Worm (Caenorhabditis elegans) whole organism, L4 larva: ENCODE results near the gene odd-2.

Experiments
- D1046.2 ChIP-seq: fragments of 200-800 bp; sonication (Bioruptor generic); IDR thresholded peaks from 2 replicates; pipeline ENCODE4 v1.3.6; 2022; ENCODE audit warnings: missing genetic modification characterization, missing compliant biosample characterization
- Y5F2A.4 ChIP-seq: fragments of 200-800 bp; sonication (Bioruptor generic); optimal IDR thresholded peaks from 2 replicates; lab custom pipeline; 2018; ENCODE audit warnings: mild to moderate bottlenecking, missing genetic modification characterization, missing compliant biosample characterization
- aha-1 ChIP-seq: fragments of 150-350 bp; peaks from one replicate; lab custom pipeline; 2014; ENCODE audit warnings: missing biosample characterization, missing genetic modification characterization
- ceh-28 ChIP-seq: fragments of 150-350 bp; optimal IDR thresholded peaks from 2 replicates; lab custom pipeline; 2014; ENCODE audit warnings: missing biosample characterization, missing genetic modification reagents, missing genetic modification characterization
- daf-16 ChIP-seq, 3 experiments: sonication (generic microtip); optimal IDR thresholded peaks; 2 replicates each; lab custom pipeline; 2016 to 2017; ENCODE audit warnings: missing genetic modification characterization in 3 of 3, missing genetic modification reagents in 3 of 3, mild to moderate bottlenecking in 2 of 3, missing compliant biosample characterization in 2 of 3, missing biosample characterization in 1 of 3, moderate library complexity in 1 of 3
- dmd-6 ChIP-seq: fragments of 200-800 bp; sonication (Bioruptor generic); IDR thresholded peaks from 2 replicates; pipeline ENCODE4 v1.3.6; 2022; ENCODE audit warnings: missing genetic modification reagents, missing genetic modification characterization, missing compliant biosample characterization
- dmd-9 ChIP-seq: fragments of 200-800 bp; sonication (Bioruptor generic); IDR thresholded peaks from 2 replicates; pipeline ENCODE4 v1.3.6; 2022; ENCODE audit warnings: missing genetic modification reagents, missing genetic modification characterization, missing compliant biosample characterization
- duxl-1 ChIP-seq: sonication (generic microtip); optimal IDR thresholded peaks from 2 replicates; lab custom pipeline; 2016; ENCODE audit warnings: mild to moderate bottlenecking, missing genetic modification characterization, moderate library complexity, missing compliant biosample characterization; ENCODE audit not compliant: poor library complexity
- dve-1 ChIP-seq: sonication (generic microtip); optimal IDR thresholded peaks from 2 replicates; lab custom pipeline; 2017; ENCODE audit warnings: antibody characterized with exemption, mild to moderate bottlenecking, missing genetic modification characterization, missing compliant biosample characterization; ENCODE audit not compliant: insufficient read depth
- egl-27 ChIP-seq: sonication (generic microtip); optimal IDR thresholded peaks from 3 replicates; lab custom pipeline; 2017; ENCODE audit warnings: missing biosample characterization, missing genetic modification reagents, missing genetic modification characterization
- hlh-11 ChIP-seq: fragments of 200-800 bp; sonication (Bioruptor generic); optimal IDR thresholded peaks from 2 replicates; lab custom pipeline; 2018; ENCODE audit warnings: mild to moderate bottlenecking, missing genetic modification characterization, missing compliant biosample characterization
- hlh-30 ChIP-seq: sonication (generic microtip); optimal IDR thresholded peaks from 2 replicates; lab custom pipeline; 2017; ENCODE audit warnings: antibody characterized with exemption, mild to moderate bottlenecking, missing genetic modification characterization, missing compliant biosample characterization; ENCODE audit not compliant: insufficient read depth
- hmg-1.1 ChIP-seq: fragments of 200-800 bp; sonication (Bioruptor generic); IDR thresholded peaks from 2 replicates; pipeline ENCODE4 v1.3.6; 2022; ENCODE audit warnings: missing genetic modification reagents, missing genetic modification characterization, missing compliant biosample characterization
- lim-7 ChIP-seq: fragments of 200-800 bp; sonication (Bioruptor generic); IDR thresholded peaks from 2 replicates; pipeline ENCODE4 v1.3.6; 2022; ENCODE audit warnings: missing genetic modification characterization, missing compliant biosample characterization
- lin-1 ChIP-seq: fragments of 200-800 bp; sonication (Bioruptor generic); IDR thresholded peaks from 2 replicates; pipeline ENCODE4 v1.3.6; 2022; ENCODE audit warnings: missing genetic modification reagents, missing genetic modification characterization, missing compliant biosample characterization
- lir-3 ChIP-seq: sonication (generic microtip); optimal IDR thresholded peaks from 2 replicates; lab custom pipeline; 2016; ENCODE audit warnings: mild to moderate bottlenecking, missing genetic modification characterization, missing compliant biosample characterization
- mdl-1 ChIP-seq, 2 experiments: fragments of 150-350 bp in 1 of 2; sonication (generic microtip) in 1 of 2; optimal IDR thresholded peaks; 2 replicates each; lab custom pipeline; 2014 to 2017; ENCODE audit warnings: missing biosample characterization in 2 of 2, missing genetic modification characterization in 2 of 2
- mxl-2 ChIP-seq: fragments of 200-800 bp; sonication (Bioruptor generic); conservative IDR thresholded peaks from 2 replicates; pipeline ENCODE4 v1.3.6; 2022; ENCODE audit warnings: missing genetic modification reagents, missing genetic modification characterization, missing compliant biosample characterization
- mxl-3 ChIP-seq: fragments of 200-800 bp; sonication (Bioruptor generic); optimal IDR thresholded peaks from 2 replicates; lab custom pipeline; 2018; ENCODE audit warnings: mild to moderate bottlenecking, missing genetic modification characterization, missing compliant biosample characterization
- nhr-111 ChIP-seq: fragments of 200-800 bp; sonication (Bioruptor generic); optimal IDR thresholded peaks from 2 replicates; lab custom pipeline; 2018; ENCODE audit warnings: mild to moderate bottlenecking, missing genetic modification characterization, missing compliant biosample characterization
- nhr-237 ChIP-seq: sonication (generic microtip); optimal IDR thresholded peaks from 2 replicates; lab custom pipeline; 2017; ENCODE audit warnings: missing biosample characterization, missing genetic modification characterization
- nhr-28 ChIP-seq: fragments of 150-350 bp; optimal IDR thresholded peaks from 2 replicates; lab custom pipeline; 2014; ENCODE audit warnings: missing biosample characterization, missing genetic modification characterization
- nhr-6 ChIP-seq: fragments of 150-350 bp; optimal IDR thresholded peaks from 2 replicates; lab custom pipeline; 2014; ENCODE audit warnings: missing biosample characterization, missing genetic modification characterization
- php-3 ChIP-seq: fragments of 200-800 bp; sonication (Bioruptor generic); IDR thresholded peaks from 2 replicates; pipeline ENCODE4 v1.3.6; 2022; ENCODE audit warnings: missing genetic modification reagents, missing genetic modification characterization, missing compliant biosample characterization
- pqm-1 ChIP-seq: sonication (generic microtip); optimal IDR thresholded peaks from 2 replicates; lab custom pipeline; 2017; ENCODE audit warnings: missing biosample characterization, missing genetic modification characterization
- rbr-2 ChIP-seq: sonication (generic microtip); optimal IDR thresholded peaks from 2 replicates; lab custom pipeline; 2016; ENCODE audit warnings: missing genotype, missing genetic modification characterization, missing compliant biosample characterization
- sdz-12 ChIP-seq: fragments of 200-800 bp; sonication (Bioruptor generic); optimal IDR thresholded peaks from 2 replicates; lab custom pipeline; 2018; ENCODE audit warnings: mild to moderate bottlenecking, missing genetic modification characterization, missing compliant biosample characterization
- set-16 ChIP-seq: fragments of 200-800 bp; sonication (Bioruptor generic); IDR thresholded peaks from 2 replicates; pipeline ENCODE4 v1.3.6; 2022; ENCODE audit warnings: missing genetic modification reagents, missing genetic modification characterization, missing compliant biosample characterization
- tra-1 ChIP-seq: fragments of 200-800 bp; sonication (Bioruptor generic); IDR thresholded peaks from 2 replicates; pipeline ENCODE4 v1.3.6; 2022; ENCODE audit warnings: missing genetic modification reagents, missing genetic modification characterization, missing compliant biosample characterization
- unc-39 ChIP-seq: sonication (generic microtip); optimal IDR thresholded peaks from 2 replicates; lab custom pipeline; 2017; ENCODE audit warnings: missing biosample characterization, missing genetic modification characterization
- unc-62 ChIP-seq, 3 experiments: fragments of 150-350 bp in 1 of 3; sonication (generic microtip); optimal IDR thresholded peaks in 2 of 3; peaks in 1 of 3; 1 replicate in 1 of 3; 2 replicates in 2 of 3; lab custom pipeline; 2014 to 2017; ENCODE audit warnings: missing biosample characterization in 3 of 3, missing genetic modification characterization in 3 of 3, missing genetic modification reagents in 3 of 3, missing genotype in 1 of 3
- zfp-2 ChIP-seq: sonication (generic microtip); optimal IDR thresholded peaks from 2 replicates; lab custom pipeline; 2016; ENCODE audit warnings: mild to moderate bottlenecking, missing genetic modification characterization, missing compliant biosample characterization
- zfp-3 ChIP-seq: fragments of 200-800 bp; sonication (Bioruptor generic); conservative IDR thresholded peaks from 2 replicates; pipeline ENCODE4 v1.3.6; 2022; ENCODE audit warnings: missing genetic modification reagents, missing genetic modification characterization, missing compliant biosample characterization

odd-2 gene

ce11 chrX:6169252-6169651 lies 8.9 kb upstream of the odd-2 start, which contains the start of gene T25B2.2:
T25B2.2 (plus strand) TSS chrX:6169643.
- TF ChIP-seq hlh-11 (tag; lab: Kevin White, UChicago) (peak; percentile 60), unc-62 (GFP tag; optimal IDR thresholded peaks at IDR 0.05 in 1 of 2; lab: Kevin White, UChicago) (peak in 1 of 2 experiments; percentile 93), unc-62 (tag; optimal IDR thresholded peaks at IDR 0.05; lab: Kevin White, UChicago) (no peak), nhr-111 (GFP tag; lab: Kevin White, UChicago) (no peak), ceh-28 (tag; lab: Kevin White, UChicago) (no peak), dmd-6 (GFP tag; lab: Robert Waterston, UW) (peak; percentile 75), pqm-1 (tag; lab: Kevin White, UChicago) (peak; percentile 50), hlh-30 (tag; lab: Kevin White, UChicago) (peak; percentile 29), tra-1 (peak; percentile 56; the same call in 1 of the 2 replicates), nhr-28 (peak; percentile 48), dmd-9 (GFP tag; lab: Robert Waterston, UW) (no peak), rbr-2 (no peak), D1046.2 (GFP tag; lab: Robert Waterston, UW) (no peak), dve-1 (tag; lab: Kevin White, UChicago) (peak; percentile 58), daf-16 (GFP tag; optimal IDR thresholded peaks at IDR 0.05; lab: Kevin White, UChicago) (no peak), daf-16 (tag; optimal IDR thresholded peaks at IDR 0.05; lab: Kevin White, UChicago) (peak; percentile 80), php-3 (GFP tag; lab: Robert Waterston, UW) (peak; percentile 93)

ce11 chrX:6167376-6167775 lies 7.0 kb upstream of the odd-2 start:
- TF ChIP-seq daf-16 (GFP tag; optimal IDR thresholded peaks at IDR 0.05; lab: Kevin White, UChicago) (no peak), daf-16 (tag; optimal IDR thresholded peaks at IDR 0.05; lab: Kevin White, UChicago) (peak; percentile 17), dmd-9 (GFP tag; lab: Robert Waterston, UW) (no peak), Y5F2A.4 (GFP tag; lab: Kevin White, UChicago) (no peak), nhr-28 (no peak), hmg-1.1 (GFP tag; lab: Robert Waterston, UW) (no peak), lin-1 (no peak), dve-1 (tag; lab: Kevin White, UChicago) (no peak), sdz-12 (GFP tag; lab: Kevin White, UChicago) (no peak), unc-62 (GFP tag; optimal IDR thresholded peaks at IDR 0.05 in 1 of 2; lab: Kevin White, UChicago) (peak in 1 of 2 experiments; percentile 89), unc-62 (tag; optimal IDR thresholded peaks at IDR 0.05; lab: Kevin White, UChicago) (no peak), ceh-28 (tag; lab: Kevin White, UChicago) (no peak), dmd-6 (GFP tag; lab: Robert Waterston, UW) (peak; percentile 37), nhr-237 (no peak), mxl-3 (GFP tag; lab: Kevin White, UChicago) (no peak), duxl-1 (tag; lab: Kevin White, UChicago) (no peak)

ce11 chrX:6162037-6162436 lies 1.7 kb upstream of the odd-2 start:
- 0 out of 2 replicates have a peak, but pooled peaks have one; percentile 24 for TF ChIP-seq mxl-2 (GFP tag; lab: Robert Waterston, UW)
- no peak for TF ChIP-seq lir-3
- TF ChIP-seq egl-27 (tag; lab: Kevin White, UChicago): no peak
- no peak for TF ChIP-seq zfp-2 (tag; lab: Kevin White, UChicago)
- TF ChIP-seq set-16 (GFP tag; lab: Robert Waterston, UW): peak; percentile 71
- no peak for TF ChIP-seq mdl-1 (tag; optimal IDR thresholded peaks at IDR 0.05; lab: Kevin White, UChicago)
- TF ChIP-seq mxl-3 (GFP tag; lab: Kevin White, UChicago): no peak
- TF ChIP-seq zfp-3 (GFP tag; lab: Robert Waterston, UW): no peak
- TF ChIP-seq unc-39: no peak
- no peak for TF ChIP-seq aha-1 (tag; lab: Kevin White, UChicago)
- no peak for TF ChIP-seq nhr-6
- no peak for TF ChIP-seq lim-7 (GFP tag; lab: Robert Waterston, UW)
- no peak for TF ChIP-seq pqm-1 (tag; lab: Kevin White, UChicago)
